Fruit fly (Drosophila melanogaster) whole organism, embryonic: ENCODE measurements around the gene CG1764.
A peak's percentile ranks its signal among the peaks of the same experiment; 100 is the strongest.

Experiments
- Asciz ChIP-seq: fragments of 200-800 bp; sonication (Bioruptor generic); optimal IDR thresholded peaks from 2 replicates; lab custom pipeline; 2017; ENCODE audit warnings: missing biosample characterization, mild to moderate bottlenecking, missing genetic modification characterization, missing genetic modification reagents
- B-H2 ChIP-seq: fragments of 200-800 bp; sonication (Bioruptor generic); optimal IDR thresholded peaks from 2 replicates; lab custom pipeline; 2018; ENCODE audit warnings: missing biosample characterization, mild to moderate bottlenecking, missing genetic modification characterization
- CG11504 ChIP-seq: fragments of 200-800 bp; sonication (Bioruptor generic); optimal IDR thresholded peaks from 3 replicates; lab custom pipeline; 2019; ENCODE audit warnings: missing biosample characterization, mild to moderate bottlenecking, missing genetic modification characterization, moderate library complexity
- CG11560 ChIP-seq: fragments of 200-800 bp; sonication (Bioruptor generic); IDR thresholded peaks from 3 replicates; pipeline ENCODE4 v1.3.6; 2022; ENCODE audit warnings: missing biosample characterization, missing genetic modification characterization
- CG11696 ChIP-seq: fragments of 200-800 bp; sonication (Bioruptor generic); IDR thresholded peaks from 2 replicates; pipeline ENCODE4 v1.3.6; 2022; ENCODE audit warnings: missing biosample characterization, missing genetic modification characterization
- CG11723 ChIP-seq: fragments of 200-800 bp; sonication (Bioruptor generic); optimal IDR thresholded peaks from 2 replicates; lab custom pipeline; 2017; ENCODE audit warnings: missing biosample characterization, mild to moderate bottlenecking, missing genetic modification characterization
- CG12659 ChIP-seq: fragments of 200-800 bp; sonication (Bioruptor generic); optimal IDR thresholded peaks from 3 replicates; lab custom pipeline; 2017; ENCODE audit warnings: mild to moderate bottlenecking, missing biosample characterization, missing genetic modification reagents, missing genetic modification characterization
- CG12769 ChIP-seq: fragments of 200-800 bp; sonication (Bioruptor generic); optimal IDR thresholded peaks from 2 replicates; lab custom pipeline; 2019; ENCODE audit warnings: missing biosample characterization, mild to moderate bottlenecking, missing genetic modification characterization, moderate library complexity
- CG13624 ChIP-seq: fragments of 200-800 bp; sonication (Bioruptor generic); optimal IDR thresholded peaks from 2 replicates; lab custom pipeline; 2016; ENCODE audit warnings: missing biosample characterization, missing genetic modification characterization
- CG14710 ChIP-seq: fragments of 200-800 bp; sonication (Bioruptor generic); optimal IDR thresholded peaks from 3 replicates; lab custom pipeline; 2019; ENCODE audit warnings: missing biosample characterization, mild to moderate bottlenecking, missing genetic modification characterization, moderate library complexity
- CG15011 ChIP-seq: fragments of 200-800 bp; sonication (Bioruptor generic); optimal IDR thresholded peaks from 3 replicates; lab custom pipeline; 2018; ENCODE audit warnings: missing biosample characterization, mild to moderate bottlenecking, missing genetic modification characterization
- CG1603 ChIP-seq: fragments of 200-800 bp; sonication (Bioruptor generic); optimal IDR thresholded peaks from 2 replicates; lab custom pipeline; 2019; ENCODE audit warnings: missing biosample characterization, mild to moderate bottlenecking, missing genetic modification characterization, moderate library complexity
- CG17186 ChIP-seq: fragments of 200-800 bp; sonication (Bioruptor generic); optimal IDR thresholded peaks from 3 replicates; lab custom pipeline; 2017; ENCODE audit warnings: missing biosample characterization, missing genetic modification reagents, missing genetic modification characterization
- CG4424 ChIP-seq: fragments of 200-800 bp; sonication (Bioruptor generic); optimal IDR thresholded peaks from 3 replicates; lab custom pipeline; 2016; ENCODE audit warnings: missing biosample characterization, missing genetic modification characterization
- CG4730 ChIP-seq: fragments of 200-800 bp; sonication (Bioruptor generic); IDR thresholded peaks from 2 replicates; pipeline ENCODE4 v1.3.6; 2022; ENCODE audit warnings: missing biosample characterization, missing genetic modification characterization
- CG6765 ChIP-seq: fragments of 200-800 bp; sonication (Bioruptor generic); optimal IDR thresholded peaks from 3 replicates; lab custom pipeline; 2017; ENCODE audit warnings: missing biosample characterization, mild to moderate bottlenecking, missing genetic modification characterization
- CG7271 ChIP-seq: fragments of 200-800 bp; sonication (Bioruptor generic); optimal IDR thresholded peaks from 2 replicates; lab custom pipeline; 2018; ENCODE audit warnings: missing biosample characterization, mild to moderate bottlenecking, missing genetic modification characterization, moderate library complexity
- CG7786 ChIP-seq: fragments of 200-800 bp; sonication (Bioruptor generic); optimal IDR thresholded peaks from 2 replicates; lab custom pipeline; 2016; ENCODE audit warnings: missing biosample characterization, missing genetic modification characterization
- CG8359 ChIP-seq: fragments of 200-800 bp; sonication (Bioruptor generic); optimal IDR thresholded peaks from 2 replicates; lab custom pipeline; 2017; ENCODE audit warnings: missing biosample characterization, mild to moderate bottlenecking, missing genetic modification characterization, borderline replicate concordance
- CG8924 ChIP-seq: fragments of 200-800 bp; optimal IDR thresholded peaks from 3 replicates; lab custom pipeline; 2019; ENCODE audit warnings: missing biosample characterization, mild to moderate bottlenecking, missing genetic modification characterization, moderate library complexity
- CG9727 ChIP-seq: fragments of 200-800 bp; sonication (Bioruptor generic); optimal IDR thresholded peaks from 3 replicates; lab custom pipeline; 2017; ENCODE audit warnings: missing biosample characterization, mild to moderate bottlenecking, missing genetic modification characterization
- CG9797 ChIP-seq: fragments of 200-800 bp; sonication (Bioruptor generic); optimal IDR thresholded peaks from 3 replicates; lab custom pipeline; 2018; ENCODE audit warnings: missing biosample characterization, mild to moderate bottlenecking, missing genetic modification characterization
- CTCF ChIP-seq: fragments of 200-800 bp; sonication (Bioruptor generic); optimal IDR thresholded peaks from 2 replicates; lab custom pipeline; 2017; ENCODE audit warnings: missing biosample characterization, mild to moderate bottlenecking, missing genetic modification characterization, moderate library complexity
- Dip2 ChIP-seq: fragments of 200-800 bp; sonication (Bioruptor generic); IDR thresholded peaks from 2 replicates; pipeline ENCODE4 v1.3.6; 2022; ENCODE audit warnings: missing biosample characterization, missing genetic modification characterization
- Dref ChIP-seq: fragments of 200-800 bp; sonication (Bioruptor generic); IDR thresholded peaks from 2 replicates; pipeline ENCODE4 v1.3.6; 2022; ENCODE audit warnings: missing biosample characterization, missing genetic modification characterization
- E2f2 ChIP-seq: fragments of 200-800 bp; sonication (Bioruptor generic); IDR thresholded peaks from 2 replicates; pipeline ENCODE4 v1.3.6; 2022; ENCODE audit warnings: missing biosample characterization, missing genetic modification characterization
- ERR ChIP-seq: fragments of 200-800 bp; sonication (Bioruptor generic); optimal IDR thresholded peaks from 2 replicates; lab custom pipeline; 2016; ENCODE audit warnings: missing biosample characterization, missing genetic modification characterization
- Elba2 ChIP-seq: fragments of 200-800 bp; sonication (Bioruptor generic); optimal IDR thresholded peaks from 3 replicates; lab custom pipeline; 2016; ENCODE audit warnings: missing biosample characterization, missing genetic modification characterization
- Hand ChIP-seq: fragments of 200-800 bp; sonication (Bioruptor generic); optimal IDR thresholded peaks from 2 replicates; lab custom pipeline; 2017; ENCODE audit warnings: mild to moderate bottlenecking, missing biosample characterization, missing genetic modification reagents, missing genetic modification characterization
- Hmr ChIP-seq: fragments of 200-800 bp; sonication (Bioruptor generic); optimal IDR thresholded peaks from 3 replicates; lab custom pipeline; 2017; ENCODE audit warnings: mild to moderate bottlenecking, missing biosample characterization, missing genetic modification reagents, missing genetic modification characterization
- MESR4 ChIP-seq: fragments of 200-800 bp; sonication (Bioruptor generic); optimal IDR thresholded peaks from 2 replicates; lab custom pipeline; 2018; ENCODE audit warnings: missing biosample characterization, mild to moderate bottlenecking, missing genetic modification characterization, moderate library complexity
- Six4 ChIP-seq: fragments of 200-800 bp; sonication (Bioruptor generic); optimal IDR thresholded peaks from 2 replicates; lab custom pipeline; 2016; ENCODE audit warnings: missing biosample characterization, missing genetic modification characterization
- Xrp1 ChIP-seq: fragments of 200-800 bp; sonication (Bioruptor generic); IDR thresholded peaks from 2 replicates; pipeline ENCODE4 v1.3.6; 2022; ENCODE audit warnings: missing biosample characterization, missing genetic modification characterization
- ash1 ChIP-seq: fragments of 200-800 bp; sonication (Bioruptor generic); optimal IDR thresholded peaks from 2 replicates; lab custom pipeline; 2018; ENCODE audit warnings: missing biosample characterization, mild to moderate bottlenecking, missing genetic modification characterization
- ato ChIP-seq: fragments of 200-800 bp; sonication (Bioruptor generic); IDR thresholded peaks from 2 replicates; pipeline ENCODE4 v1.3.6; 2022; ENCODE audit warnings: missing biosample characterization, missing genetic modification characterization; ENCODE audit not compliant: partially characterized antibody
- croc ChIP-seq: fragments of 200-800 bp; sonication (Bioruptor generic); conservative IDR thresholded peaks from 3 replicates; pipeline ENCODE4 v1.3.6; 2022; ENCODE audit warnings: missing biosample characterization, missing genetic modification characterization
- eyg ChIP-seq: fragments of 200-800 bp; sonication (Bioruptor generic); optimal IDR thresholded peaks from 3 replicates; lab custom pipeline; 2016; ENCODE audit warnings: missing biosample characterization, missing genetic modification characterization
- fd96Cb ChIP-seq: fragments of 200-800 bp; sonication (Bioruptor generic); optimal IDR thresholded peaks from 2 replicates; lab custom pipeline; 2018; ENCODE audit warnings: missing biosample characterization, mild to moderate bottlenecking, missing genetic modification characterization, moderate library complexity
- ftz-f1 ChIP-seq: fragments of 200-800 bp; sonication (Bioruptor generic); optimal IDR thresholded peaks from 2 replicates; lab custom pipeline; 2016; ENCODE audit warnings: missing biosample characterization, missing genetic modification characterization
- grn ChIP-seq: fragments of 200-800 bp; sonication (Bioruptor generic); optimal IDR thresholded peaks from 3 replicates; lab custom pipeline; 2017; ENCODE audit warnings: missing biosample characterization, missing genetic modification characterization
- hkb ChIP-seq, 2 experiments: fragments of 200-800 bp in 1 of 2; fragments of >200 bp in 1 of 2; sonication (Bioruptor generic) in 1 of 2; IDR thresholded peaks in 1 of 2; optimal IDR thresholded peaks in 1 of 2; 2 replicates each; pipeline versions ENCODE4 v1.3.6 to Lab custom; 2017 to 2022; ENCODE audit warnings: missing biosample characterization in 1 of 2, missing genetic modification characterization in 1 of 2
- kni ChIP-seq: fragments of 200-800 bp; sonication (Bioruptor generic); optimal IDR thresholded peaks from 3 replicates; lab custom pipeline; 2017; ENCODE audit warnings: mild to moderate bottlenecking, missing biosample characterization, missing genetic modification reagents, missing genetic modification characterization
- lov ChIP-seq, 2 experiments: fragments of 200-800 bp in 1 of 2; fragments of >200 bp in 1 of 2; sonication (Bioruptor generic) in 1 of 2; IDR thresholded peaks in 1 of 2; optimal IDR thresholded peaks in 1 of 2; 2 replicates in 1 of 2; 3 replicates in 1 of 2; pipeline versions ENCODE4 v1.3.6 to Lab custom; 2017 to 2022; ENCODE audit warnings: missing biosample characterization in 1 of 2, missing genetic modification characterization in 1 of 2
- nerfin-2 ChIP-seq: fragments of 200-800 bp; sonication (Bioruptor generic); IDR thresholded peaks from 2 replicates; pipeline ENCODE4 v1.3.6; 2022; ENCODE audit warnings: missing biosample characterization, missing genetic modification characterization; ENCODE audit not compliant: partially characterized antibody
- onecut ChIP-seq: fragments of 200-800 bp; sonication (Bioruptor generic); IDR thresholded peaks from 2 replicates; pipeline ENCODE4 v1.3.6; 2022; ENCODE audit warnings: missing biosample characterization, missing genetic modification characterization
- pros ChIP-seq: fragments of 200-800 bp; sonication (Bioruptor generic); optimal IDR thresholded peaks from 3 replicates; lab custom pipeline; 2019; ENCODE audit warnings: missing biosample characterization, mild to moderate bottlenecking, missing genetic modification characterization, moderate library complexity
- shn ChIP-seq: fragments of 200-800 bp; sonication (Bioruptor generic); optimal IDR thresholded peaks from 3 replicates; lab custom pipeline; 2016; ENCODE audit warnings: missing biosample characterization, missing genetic modification characterization
- slbo ChIP-seq: fragments of 200-800 bp; sonication (Bioruptor generic); IDR thresholded peaks from 2 replicates; pipeline ENCODE4 v1.3.6; 2022; ENCODE audit warnings: missing biosample characterization, missing genetic modification characterization
- sob ChIP-seq: fragments of 200-800 bp; sonication (Bioruptor generic); IDR thresholded peaks from 2 replicates; pipeline ENCODE4 v1.3.6; 2022; ENCODE audit warnings: missing biosample characterization, missing genetic modification characterization
- wor ChIP-seq: fragments of 200-800 bp; sonication (Bioruptor generic); IDR thresholded peaks from 2 replicates; pipeline ENCODE4 v1.3.6; 2022; ENCODE audit warnings: missing biosample characterization, missing genetic modification characterization

CG1764 gene

DNA sequence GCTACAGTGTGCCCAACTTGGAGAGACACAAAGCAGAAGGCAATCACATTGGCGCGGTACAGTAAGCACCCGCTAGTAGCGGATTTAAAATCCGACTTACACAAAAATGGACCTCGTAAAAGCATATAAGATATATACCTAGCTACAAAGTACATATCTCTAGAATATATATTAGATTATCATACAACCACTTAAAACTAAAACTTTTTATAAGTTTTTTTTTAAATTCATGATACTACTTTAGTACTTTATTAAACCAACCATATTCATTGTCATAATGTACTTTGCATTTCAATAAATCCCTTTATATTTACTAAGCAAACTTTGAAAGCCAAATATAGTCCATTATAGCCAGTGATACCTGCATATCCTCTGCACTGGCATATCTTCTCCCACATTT lies 27.1 kb downstream of the CG1764 start (continued):
- TF ChIP-seq sob (GFP tag; lab: Robert Waterston, UW) (no peak), B-H2 (GFP tag; lab: Kevin White, UChicago) (no peak), MESR4 (GFP tag; lab: Kevin White, UChicago) (no peak), nerfin-2 (GFP tag; lab: Robert Waterston, UW) (no peak), E2f2 (GFP tag; lab: Robert Waterston, UW) (no peak; the same call in 1 of the 2 replicates), Elba2 (no peak), CG15011 (GFP tag; lab: Kevin White, UChicago) (peak; percentile 33), CG8924 (tag; lab: Kevin White, UChicago) (peak; percentile 60), CG12769 (no peak), wor (GFP tag; lab: Robert Waterston, UW) (peak; percentile 39; the same call in 1 of the 2 replicates), CG1603 (tag; lab: Kevin White, UChicago) (no peak), croc (GFP tag; lab: Robert Waterston, UW) (peak; percentile 44; the same call in 2 of the 3 replicates), CTCF (GFP tag; lab: Kevin White, UChicago) (no peak), Asciz (GFP tag; lab: Kevin White, UChicago) (peak; percentile 20), ato (GFP tag; lab: Robert Waterston, UW) (no peak), CG11504 (peak; percentile 68), CG17186 (GFP tag; lab: Kevin White, UChicago) (no peak), Dref (GFP tag; lab: Robert Waterston, UW) (no peak), hkb (optimal IDR thresholded peaks at IDR 0.05; lab: Kevin White, UChicago) (no peak), hkb (GFP tag; IDR thresholded peaks at IDR 0.05; lab: Robert Waterston, UW) (peak; percentile 47; the same call in 1 of the 2 replicates), eyg (GFP tag; lab: Kevin White, UChicago) (no peak), onecut (GFP tag; lab: Robert Waterston, UW) (no peak), CG4424 (GFP tag; lab: Kevin White, UChicago) (peak; percentile 49), CG9797 (GFP tag; lab: Kevin White, UChicago) (no peak), CG7271 (tag; lab: Kevin White, UChicago) (no peak), CG14710 (tag; lab: Kevin White, UChicago) (peak; percentile 50), CG12659 (GFP tag; lab: Kevin White, UChicago) (peak; percentile 46), CG11696 (GFP tag; lab: Robert Waterston, UW) (no peak), lov (optimal IDR thresholded peaks at IDR 0.05; lab: Kevin White, UChicago) (no peak), lov (GFP tag; IDR thresholded peaks at IDR 0.05; lab: Robert Waterston, UW) (no peak), Xrp1 (GFP tag; lab: Robert Waterston, UW) (peak; percentile 37; the same call in 1 of the 2 replicates), CG8359 (GFP tag; lab: Kevin White, UChicago) (no peak), Dip2 (no peak), Hmr (peak; percentile 61), CG6765 (GFP tag; lab: Kevin White, UChicago) (no peak), ERR (no peak), Hand (GFP tag; lab: Kevin White, UChicago) (peak; percentile 14), slbo (GFP tag; lab: Robert Waterston, UW) (peak; percentile 57), ftz-f1 (GFP tag; lab: Kevin White, UChicago) (no peak), pros (GFP tag; lab: Kevin White, UChicago) (no peak), ash1 (GFP tag; lab: Kevin White, UChicago) (no peak), CG9727 (GFP tag; lab: Kevin White, UChicago) (peak; percentile 27), Six4 (GFP tag; lab: Kevin White, UChicago) (peak; percentile 33), shn (GFP tag; lab: Kevin White, UChicago) (no peak), CG4730 (GFP tag; lab: Robert Waterston, UW) (no peak), CG11560 (no peak), CG13624 (GFP tag; lab: Kevin White, UChicago) (no peak), grn (GFP tag; lab: Kevin White, UChicago) (no peak), CG7786 (GFP tag; lab: Kevin White, UChicago) (no peak), CG11723 (GFP tag; lab: Kevin White, UChicago) (peak; percentile 31), fd96Cb (tag; lab: Kevin White, UChicago) (peak; percentile 50), kni (GFP tag; lab: Kevin White, UChicago) (no peak)
